Worm (Caenorhabditis elegans) whole organism, L2 larva: Measurements from ENCODE around the gene C10G8.2.

ENCODE experiments used
- C34F6.9 ChIP-seq: fragments of 150-350 bp; optimal IDR thresholded peaks from 2 replicates; lab custom pipeline; 2014; ENCODE audit warnings: missing biosample characterization, missing genetic modification characterization
- F13H6.1 ChIP-seq: sonication (generic microtip); optimal IDR thresholded peaks from 2 replicates; lab custom pipeline; 2016; ENCODE audit warnings: missing genetic modification characterization, missing compliant biosample characterization
- R02D3.7 ChIP-seq: fragments of 150-350 bp; optimal IDR thresholded peaks from 2 replicates; lab custom pipeline; 2014; ENCODE audit warnings: missing biosample characterization, missing genetic modification characterization
- Y55F3AM.14 ChIP-seq: fragments of 200-800 bp; sonication (Bioruptor generic); optimal IDR thresholded peaks from 2 replicates; lab custom pipeline; 2018; ENCODE audit warnings: mild to moderate bottlenecking, missing genetic modification characterization, missing compliant biosample characterization
- ZK546.5 ChIP-seq: sonication (generic microtip); optimal IDR thresholded peaks from 2 replicates; lab custom pipeline; 2017; ENCODE audit warnings: missing biosample characterization, missing genetic modification characterization
- ceh-82 ChIP-seq: fragments of 150-350 bp; optimal IDR thresholded peaks from 2 replicates; lab custom pipeline; 2014; ENCODE audit warnings: missing biosample characterization, missing genetic modification characterization
- crh-2 ChIP-seq: sonication (generic microtip); optimal IDR thresholded peaks from 2 replicates; lab custom pipeline; 2017; ENCODE audit warnings: missing biosample characterization, missing genetic modification characterization
- dmd-4 ChIP-seq: sonication (generic microtip); optimal IDR thresholded peaks from 2 replicates; lab custom pipeline; 2017; ENCODE audit warnings: missing biosample characterization, missing genetic modification characterization
- egl-27 ChIP-seq: sonication (generic microtip); optimal IDR thresholded peaks from 3 replicates; lab custom pipeline; 2017; ENCODE audit warnings: missing biosample characterization, missing genetic modification reagents, missing genetic modification characterization
- elt-1 ChIP-seq: fragments of 150-350 bp; optimal IDR thresholded peaks from 2 replicates; lab custom pipeline; 2014; ENCODE audit warnings: missing biosample characterization, missing genetic modification characterization
- fos-1 ChIP-seq: fragments of 150-350 bp; optimal IDR thresholded peaks from 2 replicates; lab custom pipeline; 2014; ENCODE audit warnings: missing biosample characterization, missing genetic modification characterization
- gmeb-1 ChIP-seq: fragments of 150-350 bp; optimal IDR thresholded peaks from 2 replicates; lab custom pipeline; 2014; ENCODE audit warnings: missing biosample characterization, missing genetic modification characterization
- lin-11 ChIP-seq: fragments of 150-350 bp; sonication (generic microtip); optimal IDR thresholded peaks from 2 replicates; lab custom pipeline; 2014; ENCODE audit warnings: missing biosample characterization, missing genetic modification characterization, inconsistent platforms, mixed read lengths
- lin-13 ChIP-seq: fragments of 150-350 bp; optimal IDR thresholded peaks from 2 replicates; lab custom pipeline; 2014; ENCODE audit warnings: missing biosample characterization, missing genetic modification reagents, missing genetic modification characterization
- lsy-2 ChIP-seq, 2 experiments: fragments of 150-350 bp in 1 of 2; sonication (generic microtip) in 1 of 2; optimal IDR thresholded peaks; 2 replicates each; lab custom pipeline; 2014 to 2017; ENCODE audit warnings: missing biosample characterization in 2 of 2, missing genetic modification characterization in 2 of 2
- mab-5 ChIP-seq: fragments of 150-350 bp; optimal IDR thresholded peaks from 2 replicates; lab custom pipeline; 2014; ENCODE audit warnings: missing biosample characterization, missing genetic modification characterization
- mbf-1 ChIP-seq: sonication (generic microtip); optimal IDR thresholded peaks from 2 replicates; lab custom pipeline; 2017; ENCODE audit warnings: missing biosample characterization, missing genetic modification characterization
- mdl-1 ChIP-seq, 2 experiments: fragments of 150-350 bp in 1 of 2; sonication (generic microtip) in 1 of 2; optimal IDR thresholded peaks; 2 replicates each; lab custom pipeline; 2017; ENCODE audit warnings: missing biosample characterization in 2 of 2, missing genetic modification characterization in 2 of 2
- nhr-10 ChIP-seq: sonication (generic microtip); optimal IDR thresholded peaks from 2 replicates; lab custom pipeline; 2017; ENCODE audit warnings: missing biosample characterization, missing genetic modification characterization
- nhr-11 ChIP-seq: fragments of 150-350 bp; optimal IDR thresholded peaks from 2 replicates; lab custom pipeline; 2014; ENCODE audit warnings: missing biosample characterization, missing genetic modification characterization
- nhr-12 ChIP-seq: fragments of 150-350 bp; optimal IDR thresholded peaks from 2 replicates; lab custom pipeline; 2014; ENCODE audit warnings: missing biosample characterization, missing genetic modification characterization
- nhr-129 ChIP-seq: fragments of 150-350 bp; optimal IDR thresholded peaks from 2 replicates; lab custom pipeline; 2014; ENCODE audit warnings: missing biosample characterization, missing genetic modification characterization
- nhr-21 ChIP-seq: fragments of 150-350 bp; optimal IDR thresholded peaks from 2 replicates; lab custom pipeline; 2014; ENCODE audit warnings: missing biosample characterization, missing genetic modification characterization
- nhr-23 ChIP-seq: fragments of 150-350 bp; optimal IDR thresholded peaks from 2 replicates; lab custom pipeline; 2014; ENCODE audit warnings: missing biosample characterization, missing genetic modification reagents, missing genetic modification characterization
- nhr-25 ChIP-seq: fragments of 150-350 bp; sonication (generic microtip); optimal IDR thresholded peaks from 3 replicates; lab custom pipeline; 2014; ENCODE audit warnings: missing biosample characterization, missing genetic modification characterization
- peb-1 ChIP-seq: fragments of 150-350 bp; optimal IDR thresholded peaks from 2 replicates; lab custom pipeline; 2014; ENCODE audit warnings: missing biosample characterization, missing genetic modification characterization
- sem-4 ChIP-seq: fragments of 150-350 bp; optimal IDR thresholded peaks from 2 replicates; lab custom pipeline; 2014; ENCODE audit warnings: missing biosample characterization, missing genetic modification reagents, missing genetic modification characterization
- skn-1 ChIP-seq: sonication (generic microtip); optimal IDR thresholded peaks from 2 replicates; lab custom pipeline; 2017; ENCODE audit warnings: missing biosample characterization, missing genetic modification characterization
- sma-9 ChIP-seq, 2 experiments: fragments of 150-350 bp in 1 of 2; sonication (generic microtip) in 1 of 2; optimal IDR thresholded peaks; 2 replicates each; lab custom pipeline; 2014 to 2016; ENCODE audit warnings: missing genetic modification characterization in 2 of 2, mild to moderate bottlenecking in 1 of 2, missing biosample characterization in 1 of 2, missing compliant biosample characterization in 1 of 2, missing genetic modification reagents in 1 of 2, moderate library complexity in 1 of 2
- snpc-4 ChIP-seq: fragments of 150-350 bp; optimal IDR thresholded peaks from 2 replicates; lab custom pipeline; 2014; ENCODE audit warnings: missing biosample characterization, missing genetic modification characterization
- unc-55 ChIP-seq: fragments of 150-350 bp; sonication (generic microtip); optimal IDR thresholded peaks from 3 replicates; lab custom pipeline; 2014; ENCODE audit warnings: missing biosample characterization, missing genetic modification reagents, missing genetic modification characterization
- unc-62 ChIP-seq: fragments of 150-350 bp; optimal IDR thresholded peaks from 2 replicates; lab custom pipeline; 2014; ENCODE audit warnings: missing biosample characterization, missing genetic modification reagents, missing genetic modification characterization
- ztf-1 ChIP-seq: fragments of 200-800 bp; sonication (Bioruptor generic); conservative IDR thresholded peaks from 2 replicates; pipeline ENCODE4 v1.3.6; 2022; ENCODE audit warnings: missing genetic modification characterization, missing compliant biosample characterization
- ztf-11 ChIP-seq: sonication (generic microtip); optimal IDR thresholded peaks from 2 replicates; lab custom pipeline; 2017; ENCODE audit warnings: missing biosample characterization, missing genetic modification characterization
- ztf-4 ChIP-seq: fragments of 150-350 bp; optimal IDR thresholded peaks from 2 replicates; lab custom pipeline; 2014; ENCODE audit warnings: missing biosample characterization, missing genetic modification characterization

C10G8.2 gene

DNA sequence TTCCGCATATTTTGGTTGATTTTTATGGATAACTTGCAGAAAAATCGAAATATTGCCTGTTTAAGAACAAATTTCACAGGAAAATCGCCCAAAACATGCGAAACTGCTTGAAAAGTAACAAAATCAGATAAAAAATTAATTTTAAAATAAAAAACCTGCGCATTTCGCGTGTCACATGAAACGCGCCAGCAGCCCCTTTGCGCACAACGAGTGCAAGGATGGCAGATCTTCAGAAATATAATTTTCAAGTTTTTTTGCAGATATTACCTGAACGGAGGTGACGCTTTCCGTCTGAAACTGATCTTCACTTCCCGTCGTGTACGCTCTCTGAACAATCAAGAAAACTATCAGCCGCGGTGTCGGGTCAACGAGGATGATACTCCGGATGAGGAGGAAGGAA is 39.2 kb upstream of the C10G8.2 start:
- TF ChIP-seq sem-4 (tag; lab: Kevin White, UChicago), result peak; percentile 24
- TF ChIP-seq mab-5, result peak; percentile 34
- TF ChIP-seq nhr-11, result no peak
- TF ChIP-seq nhr-25 (tag; lab: Kevin White, UChicago), result peak; percentile 57
- peak; percentile 41 for TF ChIP-seq sma-9 (GFP tag; optimal IDR thresholded peaks at IDR 0.05; lab: Kevin White, UChicago)
- no peak for TF ChIP-seq sma-9 (tag; optimal IDR thresholded peaks at IDR 0.05; lab: Kevin White, UChicago)
- TF ChIP-seq unc-55 (GFP tag; lab: Kevin White, UChicago), result peak; percentile 52
- peak; percentile 58 for TF ChIP-seq C34F6.9
- TF ChIP-seq ZK546.5 (tag; lab: Kevin White, UChicago), result no peak
- peak; percentile 53 for TF ChIP-seq F13H6.1
- peak; percentile 59 to 70 for TF ChIP-seq lsy-2 (tag; optimal IDR thresholded peaks at IDR 0.05; lab: Kevin White, UChicago)
- peak; percentile 2 for TF ChIP-seq fos-1 (tag; lab: Kevin White, UChicago)
- peak; percentile 24 for TF ChIP-seq lin-13
- TF ChIP-seq crh-2 (tag; lab: Kevin White, UChicago), result peak; percentile 38
- TF ChIP-seq nhr-12 (tag; lab: Kevin White, UChicago), result no peak
- peak; percentile 77 for TF ChIP-seq gmeb-1

DNA sequence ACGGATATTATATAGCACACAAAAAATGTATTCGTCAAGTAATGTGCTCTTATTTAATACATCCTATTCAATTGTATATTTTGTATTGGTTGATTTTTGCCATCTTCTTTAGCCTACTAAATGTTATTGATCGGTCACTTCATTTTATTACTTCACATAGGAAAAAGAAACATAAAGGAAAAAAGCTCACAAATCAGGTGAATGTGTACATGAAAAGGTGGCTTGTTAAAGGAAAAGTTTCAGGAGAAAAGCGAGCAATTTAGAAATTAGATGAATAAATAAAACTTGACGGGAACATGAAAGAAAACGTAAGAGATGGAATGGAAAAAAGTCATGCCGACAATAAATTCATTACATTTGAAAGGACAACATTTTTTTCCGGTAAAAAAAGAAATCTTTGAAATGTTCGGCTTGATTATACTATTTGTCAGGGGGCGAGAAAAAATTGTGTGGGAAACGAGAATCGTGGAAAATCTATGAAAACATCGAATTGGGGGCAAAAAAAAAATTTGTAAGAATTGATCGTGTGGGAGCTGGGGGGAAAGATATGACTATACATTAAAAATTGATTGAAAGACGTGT is 38.7 kb upstream of the C10G8.2 start:
- no peak for TF ChIP-seq mab-5
- no peak for TF ChIP-seq C34F6.9
- no peak for TF ChIP-seq ZK546.5 (tag; lab: Kevin White, UChicago)
- no peak for TF ChIP-seq unc-62 (GFP tag; lab: Kevin White, UChicago)
- TF ChIP-seq Y55F3AM.14 (GFP tag; lab: Kevin White, UChicago), result peak; percentile 5
- no peak for TF ChIP-seq lsy-2 (tag; optimal IDR thresholded peaks at IDR 0.05; lab: Kevin White, UChicago)
- TF ChIP-seq, all 48 proteins: peak for 1

DNA sequence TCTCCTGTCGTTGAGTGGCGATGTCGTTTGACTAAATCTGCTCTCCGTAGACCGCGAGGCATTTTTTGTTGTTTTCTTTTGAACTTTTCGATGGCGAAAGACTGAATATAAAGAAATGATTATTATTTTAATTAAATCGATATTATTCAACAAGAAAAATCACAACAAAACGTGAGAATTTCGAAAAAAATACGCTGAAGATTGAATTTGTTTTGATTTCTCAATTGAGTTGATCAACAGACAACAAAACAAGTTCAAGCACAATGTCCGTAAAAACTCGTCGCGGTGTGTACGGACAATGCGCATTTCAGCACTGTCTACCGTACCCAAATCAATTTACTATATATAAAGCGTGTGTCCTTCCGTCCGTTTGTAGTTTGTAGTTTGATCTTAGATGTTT is 36.2 kb upstream of the C10G8.2 start, which contains the start of gene B0238.9:
Gene B0238.9 (minus strand): TSS at position 101 of the 400 bp plus-strand sequence.
- TF ChIP-seq nhr-23 (tag; lab: Kevin White, UChicago), result no peak
- no peak for TF ChIP-seq unc-62 (GFP tag; lab: Kevin White, UChicago)
- TF ChIP-seq elt-1 (tag; lab: Kevin White, UChicago), result no peak
- no peak for TF ChIP-seq mbf-1 (tag; lab: Kevin White, UChicago)
- TF ChIP-seq nhr-11, result no peak

DNA sequence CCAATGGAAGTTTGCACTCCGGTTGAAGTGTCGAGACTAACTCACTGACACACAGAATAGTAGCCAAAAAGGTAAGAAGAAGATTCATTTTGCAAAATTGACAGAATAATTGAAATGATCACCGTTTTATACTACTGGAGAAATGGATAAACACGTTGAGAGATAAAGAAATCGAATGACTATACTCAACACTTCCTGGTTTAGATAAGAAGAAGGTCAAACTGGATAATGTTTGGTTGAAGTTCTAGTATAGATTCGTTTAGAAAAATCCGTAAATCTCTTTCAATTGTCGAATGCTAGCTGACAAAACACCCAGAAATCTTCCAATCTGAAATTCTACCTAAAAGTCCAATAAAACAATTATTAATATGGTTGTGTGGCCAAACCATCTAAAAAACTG is 26.9 kb upstream of the C10G8.2 start, which contains the start of gene Y49G5A.1:
Gene Y49G5A.1 (minus strand): TSS at position 101 of the 400 bp plus-strand sequence.
- TF ChIP-seq ztf-11 (no peak), ZK546.5 (tag; lab: Kevin White, UChicago) (no peak), ceh-82 (no peak), peb-1 (tag; lab: Kevin White, UChicago) (no peak), elt-1 (tag; lab: Kevin White, UChicago) (no peak), ztf-1 (no peak), gmeb-1 (no peak), lin-13 (no peak), lin-11 (no peak), F13H6.1 (no peak), nhr-21 (no peak)
- TF ChIP-seq, all 48 proteins: peak for 0

DNA sequence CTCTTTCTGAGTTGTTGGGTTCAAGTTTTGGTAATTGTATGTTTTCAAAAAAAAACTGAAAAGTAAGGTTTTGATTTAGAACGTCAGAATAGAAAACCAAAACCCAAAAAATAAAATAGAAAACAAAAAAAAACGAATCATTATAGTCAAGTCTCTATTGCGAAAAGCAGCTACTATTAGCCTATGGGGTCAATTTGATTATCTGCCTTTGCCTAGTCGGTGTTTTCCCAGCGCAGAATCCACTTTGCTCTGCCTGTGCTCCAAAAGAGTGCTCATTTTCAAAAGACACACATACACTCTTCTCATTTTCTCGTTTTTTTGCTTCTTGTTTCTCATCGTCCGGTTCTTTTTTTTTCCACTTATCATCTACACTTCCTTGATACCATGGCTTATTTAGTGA is 25.5 kb upstream of the C10G8.2 start:
- TF ChIP-seq mbf-1 (tag; lab: Kevin White, UChicago) (no peak), nhr-10 (tag; lab: Kevin White, UChicago) (no peak), R02D3.7 (tag; lab: Kevin White, UChicago) (no peak), sem-4 (tag; lab: Kevin White, UChicago) (no peak), unc-62 (GFP tag; lab: Kevin White, UChicago) (no peak), skn-1 (tag; lab: Kevin White, UChicago) (no peak), nhr-11 (no peak), mdl-1 (tag; optimal IDR thresholded peaks at IDR 0.05; lab: Kevin White, UChicago) (no peak), elt-1 (tag; lab: Kevin White, UChicago) (no peak), gmeb-1 (no peak), F13H6.1 (no peak), Y55F3AM.14 (GFP tag; lab: Kevin White, UChicago) (no peak), ztf-4 (no peak), nhr-23 (tag; lab: Kevin White, UChicago) (no peak), unc-55 (GFP tag; lab: Kevin White, UChicago) (no peak), egl-27 (tag; lab: Kevin White, UChicago) (no peak), nhr-12 (tag; lab: Kevin White, UChicago) (no peak), snpc-4 (tag; lab: Kevin White, UChicago) (no peak), dmd-4 (tag; lab: Kevin White, UChicago) (no peak), nhr-129 (tag; lab: Kevin White, UChicago) (no peak)
- TF ChIP-seq, all 48 proteins: peak for 0
